Worm (Caenorhabditis elegans) whole organism, midembryonic: ENCODE measurements around the gene srx-47.

Experiments used
- T22C8.4 ChIP-seq: fragments of 200-800 bp; sonication (Bioruptor generic); IDR thresholded peaks from 2 replicates; pipeline ENCODE4 v1.3.6; 2022; ENCODE audit warnings: missing genetic modification characterization, missing compliant biosample characterization
- cog-1 ChIP-seq: sonication (generic microtip); optimal IDR thresholded peaks from 2 replicates; lab custom pipeline; 2016; ENCODE audit warnings: missing genetic modification characterization, missing compliant biosample characterization
- flt-1 ChIP-seq: fragments of 200-800 bp; sonication (Bioruptor generic); IDR thresholded peaks from 2 replicates; pipeline ENCODE4 v1.3.6; 2022; ENCODE audit warnings: missing genetic modification characterization, missing compliant biosample characterization
- med-1 ChIP-seq: sonication (generic microtip); optimal IDR thresholded peaks from 2 replicates; lab custom pipeline; 2017; ENCODE audit warnings: missing genetic modification characterization, mild to moderate bottlenecking, missing compliant biosample characterization, antibody characterized with exemption, missing genetic modification reagents; ENCODE audit not compliant: insufficient read depth
- ref-1 ChIP-seq: fragments of 200-800 bp; sonication (Bioruptor generic); conservative IDR thresholded peaks from 2 replicates; pipeline ENCODE4 v1.3.6; 2022; ENCODE audit warnings: missing genetic modification reagents, missing genetic modification characterization, missing compliant biosample characterization
- ztf-23 ChIP-seq: fragments of 200-800 bp; sonication (Bioruptor generic); IDR thresholded peaks from 2 replicates; pipeline ENCODE4 v1.3.6; 2022; ENCODE audit warnings: missing genetic modification reagents, missing genetic modification characterization, missing compliant biosample characterization

DNA sequence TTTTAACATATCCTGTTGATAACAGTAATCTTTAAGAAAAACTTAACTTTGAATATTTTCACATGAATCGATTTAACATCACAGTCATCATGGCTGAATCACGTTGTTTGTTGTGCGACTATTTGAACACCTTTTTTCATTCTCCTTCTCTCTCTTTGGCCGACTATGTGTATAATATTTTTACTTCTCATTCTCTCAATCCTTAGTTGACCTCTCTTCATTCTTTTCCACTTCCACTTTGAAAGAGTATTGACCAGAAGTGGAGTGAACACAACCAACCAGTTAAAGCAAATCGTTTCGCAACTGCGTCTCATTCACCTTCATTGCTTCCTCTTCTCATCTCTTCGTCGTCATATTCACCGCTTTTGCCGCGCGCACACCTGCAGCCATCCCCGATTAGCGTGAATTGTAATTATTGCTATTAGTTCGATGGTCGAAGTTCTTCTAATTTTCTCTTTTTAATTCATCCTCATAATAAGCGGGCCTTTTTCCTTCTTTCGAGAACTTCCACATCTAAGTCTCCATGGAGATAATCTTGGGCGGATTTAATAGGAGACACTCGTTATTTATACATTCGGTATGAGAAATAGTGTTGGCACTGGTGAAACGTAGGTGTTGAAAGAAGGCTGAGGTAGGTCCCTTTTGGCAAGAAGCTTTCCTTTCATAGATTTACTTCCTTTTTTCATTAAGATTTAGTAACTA is 45.3 kb downstream of the srx-47 start:
- TF ChIP-seq flt-1 (no peak), T22C8.4 (GFP tag; lab: Robert Waterston, UW) (no peak), ztf-23 (GFP tag; lab: Robert Waterston, UW) (no peak), cog-1 (tag; lab: Kevin White, UChicago) (no peak), ref-1 (GFP tag; lab: Robert Waterston, UW) (no peak), med-1 (no peak)
